Fruit fly (Drosophila melanogaster) whole organism, embryonic: ENCODE results near the gene CG9498.
A peak's percentile ranks its signal among the peaks of the same experiment; 100 is the strongest.

Source experiments
- Asciz ChIP-seq: fragments of 200-800 bp; sonication (Bioruptor generic); optimal IDR thresholded peaks from 2 replicates; lab custom pipeline; 2017; ENCODE audit warnings: missing biosample characterization, mild to moderate bottlenecking, missing genetic modification characterization, missing genetic modification reagents
- C15 ChIP-seq: fragments of 200-800 bp; sonication (Bioruptor generic); IDR thresholded peaks from 3 replicates; pipeline ENCODE4 v1.3.6; 2022; ENCODE audit warnings: missing biosample characterization, missing genetic modification characterization
- CG10274 ChIP-seq: fragments of 200-800 bp; sonication (Bioruptor generic); optimal IDR thresholded peaks from 3 replicates; lab custom pipeline; 2017; ENCODE audit warnings: missing biosample characterization, mild to moderate bottlenecking, missing genetic modification characterization
- CG10543 ChIP-seq: fragments of 200-800 bp; sonication (Bioruptor generic); optimal IDR thresholded peaks from 3 replicates; lab custom pipeline; 2017; ENCODE audit warnings: missing biosample characterization, mild to moderate bottlenecking, missing genetic modification characterization, moderate library complexity
- CG11560 ChIP-seq: fragments of 200-800 bp; sonication (Bioruptor generic); IDR thresholded peaks from 3 replicates; pipeline ENCODE4 v1.3.6; 2022; ENCODE audit warnings: missing biosample characterization, missing genetic modification characterization
- CG11695 ChIP-seq: fragments of 200-800 bp; sonication (Bioruptor generic); IDR thresholded peaks from 3 replicates; pipeline ENCODE4 v1.3.6; 2022; ENCODE audit warnings: missing biosample characterization, missing genetic modification characterization
- CG13296 ChIP-seq: fragments of 200-800 bp; sonication (Bioruptor generic); optimal IDR thresholded peaks from 3 replicates; lab custom pipeline; 2018; ENCODE audit warnings: missing biosample characterization, mild to moderate bottlenecking, missing genetic modification characterization
- CG13775 ChIP-seq: fragments of 200-800 bp; sonication (Bioruptor generic); optimal IDR thresholded peaks from 3 replicates; lab custom pipeline; 2017; ENCODE audit warnings: missing biosample characterization, mild to moderate bottlenecking, missing genetic modification characterization
- CG14710 ChIP-seq: fragments of 200-800 bp; sonication (Bioruptor generic); optimal IDR thresholded peaks from 3 replicates; lab custom pipeline; 2019; ENCODE audit warnings: missing biosample characterization, mild to moderate bottlenecking, missing genetic modification characterization, moderate library complexity
- CG15073 ChIP-seq: fragments of 200-800 bp; sonication (Bioruptor generic); optimal IDR thresholded peaks from 2 replicates; lab custom pipeline; 2016; ENCODE audit warnings: missing biosample characterization, missing genetic modification characterization
- CG15514 ChIP-seq: fragments of 200-800 bp; sonication (Bioruptor generic); optimal IDR thresholded peaks from 3 replicates; lab custom pipeline; 2017; ENCODE audit warnings: missing biosample characterization, missing genetic modification characterization, mild to moderate bottlenecking, moderate library complexity, missing genetic modification reagents
- CG1647 ChIP-seq: fragments of 200-800 bp; sonication (Bioruptor generic); optimal IDR thresholded peaks from 3 replicates; lab custom pipeline; 2016; ENCODE audit warnings: missing biosample characterization, missing genetic modification characterization
- CG17829 ChIP-seq: fragments of 200-800 bp; optimal IDR thresholded peaks from 2 replicates; lab custom pipeline; 2019; ENCODE audit warnings: missing biosample characterization, mild to moderate bottlenecking, missing genetic modification characterization, moderate library complexity
- CG18619 ChIP-seq: fragments of 200-800 bp; sonication (Bioruptor generic); optimal IDR thresholded peaks from 3 replicates; lab custom pipeline; 2017; ENCODE audit warnings: missing biosample characterization, mild to moderate bottlenecking, missing genetic modification characterization
- CG31365 ChIP-seq: fragments of 200-800 bp; sonication (Bioruptor generic); optimal IDR thresholded peaks from 2 replicates; lab custom pipeline; 2018; ENCODE audit warnings: missing biosample characterization, mild to moderate bottlenecking, missing genetic modification characterization
- CG43689 ChIP-seq: fragments of 200-800 bp; sonication (Bioruptor generic); IDR thresholded peaks from 2 replicates; pipeline ENCODE4 v1.3.6; 2022; ENCODE audit warnings: missing biosample characterization, missing genetic modification characterization
- CG4854 ChIP-seq: fragments of 200-800 bp; sonication (Bioruptor generic); optimal IDR thresholded peaks from 2 replicates; lab custom pipeline; 2016; ENCODE audit warnings: missing biosample characterization, missing genetic modification characterization, inconsistent platforms
- CG5953 ChIP-seq: fragments of 200-800 bp; sonication (Bioruptor generic); IDR thresholded peaks from 2 replicates; pipeline ENCODE4 v1.3.6; 2022; ENCODE audit warnings: missing biosample characterization, missing genetic modification characterization
- CG6175 ChIP-seq: fragments of 200-800 bp; sonication (Bioruptor generic); IDR thresholded peaks from 3 replicates; pipeline ENCODE4 v1.3.6; 2022; ENCODE audit warnings: missing biosample characterization, missing genetic modification characterization
- CG6272 ChIP-seq: fragments of 200-800 bp; sonication (Bioruptor generic); IDR thresholded peaks from 2 replicates; pipeline ENCODE4 v1.3.6; 2022; ENCODE audit warnings: missing biosample characterization, missing genetic modification characterization
- CG8765 ChIP-seq: fragments of 200-800 bp; sonication (Bioruptor generic); IDR thresholded peaks from 2 replicates; pipeline ENCODE4 v1.3.6; 2022; ENCODE audit warnings: missing biosample characterization, missing genetic modification characterization
- Dll ChIP-seq: fragments of 200-800 bp; sonication (Bioruptor generic); IDR thresholded peaks from 4 replicates; pipeline ENCODE4 v1.3.6; 2022; ENCODE audit warnings: missing biosample characterization, missing genetic modification characterization; ENCODE audit not compliant: partially characterized antibody
- Kr ChIP-seq: fragments of 200-800 bp; sonication (Bioruptor generic); optimal IDR thresholded peaks from 2 replicates; lab custom pipeline; 2017; ENCODE audit warnings: missing biosample characterization, mild to moderate bottlenecking, missing genetic modification characterization
- Mes4 ChIP-seq: fragments of 200-800 bp; sonication (Bioruptor generic); optimal IDR thresholded peaks from 2 replicates; lab custom pipeline; 2016; ENCODE audit warnings: missing biosample characterization, missing genetic modification characterization
- NC2α ChIP-seq: fragments of 200-800 bp; sonication (Bioruptor generic); optimal IDR thresholded peaks from 2 replicates; lab custom pipeline; 2016; ENCODE audit warnings: missing biosample characterization, missing genetic modification characterization
- Sox102F ChIP-seq: fragments of 200-800 bp; sonication (Bioruptor generic); optimal IDR thresholded peaks from 2 replicates; lab custom pipeline; 2018; ENCODE audit warnings: missing biosample characterization, mild to moderate bottlenecking, missing genetic modification characterization, moderate library complexity
- Xbp1 ChIP-seq: fragments of 200-800 bp; sonication (Bioruptor generic); optimal IDR thresholded peaks from 3 replicates; lab custom pipeline; 2016; ENCODE audit warnings: missing biosample characterization, mild to moderate bottlenecking, missing genetic modification characterization
- bcd ChIP-seq: fragments of 200-800 bp; sonication (Bioruptor generic); optimal IDR thresholded peaks from 2 replicates; lab custom pipeline; 2017; ENCODE audit warnings: missing biosample characterization, mild to moderate bottlenecking, missing genetic modification characterization
- bigmax ChIP-seq: fragments of 200-800 bp; sonication (Bioruptor generic); optimal IDR thresholded peaks from 2 replicates; lab custom pipeline; 2018; ENCODE audit warnings: missing biosample characterization, mild to moderate bottlenecking, missing genetic modification characterization
- btn ChIP-seq: fragments of 200-800 bp; sonication (Bioruptor generic); optimal IDR thresholded peaks from 2 replicates; lab custom pipeline; 2016; ENCODE audit warnings: missing biosample characterization, missing genetic modification characterization
- cato ChIP-seq: fragments of 200-800 bp; sonication (Bioruptor generic); optimal IDR thresholded peaks from 2 replicates; lab custom pipeline; 2016; ENCODE audit warnings: missing biosample characterization, missing genetic modification characterization, borderline replicate concordance
- chinmo ChIP-seq: fragments of 200-800 bp; sonication (Bioruptor generic); IDR thresholded peaks from 4 replicates; pipeline ENCODE4 v1.3.6; 2022; ENCODE audit warnings: missing biosample characterization, missing genetic modification characterization; ENCODE audit not compliant: partially characterized antibody
- ci ChIP-seq: fragments of 200-800 bp; sonication (Bioruptor generic); IDR thresholded peaks from 3 replicates; pipeline ENCODE4 v1.3.6; 2022; ENCODE audit warnings: missing biosample characterization, missing genetic modification characterization
- dati ChIP-seq: fragments of 200-800 bp; sonication (Bioruptor generic); IDR thresholded peaks from 2 replicates; pipeline ENCODE4 v1.3.6; 2022; ENCODE audit warnings: missing biosample characterization, missing genetic modification characterization
- dimm ChIP-seq: fragments of 200-800 bp; sonication (Bioruptor generic); IDR thresholded peaks from 2 replicates; pipeline ENCODE4 v1.3.6; 2022; ENCODE audit warnings: missing biosample characterization, missing genetic modification characterization
- en ChIP-seq: fragments of 200-800 bp; sonication (Bioruptor generic); optimal IDR thresholded peaks from 2 replicates; lab custom pipeline; 2016; ENCODE audit warnings: missing biosample characterization, missing genetic modification characterization
- fd3F ChIP-seq: fragments of 200-800 bp; sonication (Bioruptor generic); optimal IDR thresholded peaks from 2 replicates; lab custom pipeline; 2018; ENCODE audit warnings: missing biosample characterization, mild to moderate bottlenecking, missing genetic modification characterization, moderate library complexity
- hkb ChIP-seq, 2 experiments: fragments of 200-800 bp in 1 of 2; fragments of >200 bp in 1 of 2; sonication (Bioruptor generic) in 1 of 2; IDR thresholded peaks in 1 of 2; optimal IDR thresholded peaks in 1 of 2; 2 replicates each; pipeline versions ENCODE4 v1.3.6 to Lab custom; 2017 to 2022; ENCODE audit warnings: missing biosample characterization in 1 of 2, missing genetic modification characterization in 1 of 2
- hth ChIP-seq: fragments of >200 bp; optimal IDR thresholded peaks from 2 replicates; lab custom pipeline; 2017; ENCODE audit warnings: inconsistent platforms
- inv ChIP-seq: fragments of 200-800 bp; sonication (Bioruptor generic); IDR thresholded peaks from 2 replicates; pipeline ENCODE4 v1.3.6; 2022; ENCODE audit warnings: missing biosample characterization, missing genetic modification characterization; ENCODE audit not compliant: partially characterized antibody
- lab ChIP-seq: fragments of 200-800 bp; sonication (Bioruptor generic); optimal IDR thresholded peaks from 3 replicates; lab custom pipeline; 2017; ENCODE audit warnings: missing biosample characterization, missing genetic modification characterization, mild to moderate bottlenecking, moderate library complexity, missing genetic modification reagents
- pita ChIP-seq: fragments of 200-800 bp; sonication (Bioruptor generic); optimal IDR thresholded peaks from 2 replicates; lab custom pipeline; 2017; ENCODE audit warnings: missing biosample characterization, mild to moderate bottlenecking, missing genetic modification characterization
- row ChIP-seq: fragments of 200-800 bp; sonication (Bioruptor generic); IDR thresholded peaks from 3 replicates; pipeline ENCODE4 v1.3.6; 2022; ENCODE audit warnings: missing biosample characterization, missing genetic modification characterization
- schlank ChIP-seq: fragments of 200-800 bp; sonication (Bioruptor generic); optimal IDR thresholded peaks from 2 replicates; lab custom pipeline; 2018; ENCODE audit warnings: missing biosample characterization, mild to moderate bottlenecking, missing genetic modification characterization
- stc ChIP-seq: fragments of 200-800 bp; sonication (Bioruptor generic); IDR thresholded peaks from 2 replicates; pipeline ENCODE4 v1.3.6; 2022; ENCODE audit warnings: missing biosample characterization, missing genetic modification characterization
- tap ChIP-seq: fragments of 200-800 bp; optimal IDR thresholded peaks from 3 replicates; lab custom pipeline; 2019; ENCODE audit warnings: missing biosample characterization, mild to moderate bottlenecking, missing genetic modification characterization, moderate library complexity
- ttk ChIP-seq: fragments of 200-800 bp; sonication (Bioruptor generic); IDR thresholded peaks from 2 replicates; pipeline ENCODE4 v2.1.2; 2022; ENCODE audit warnings: missing biosample characterization, missing genetic modification characterization
- tx ChIP-seq: fragments of 200-800 bp; sonication (Bioruptor generic); optimal IDR thresholded peaks from 2 replicates; lab custom pipeline; 2016; ENCODE audit warnings: missing biosample characterization, missing genetic modification characterization

CG9498 gene

dm6 chr2L:6339010-6339897 is 11.6 kb downstream of the CG9498 start (continued):
- TF ChIP-seq CG10543: peak; percentile 33
- TF ChIP-seq Kr (GFP tag; lab: Kevin White, UChicago): no peak
- TF ChIP-seq btn (GFP tag; lab: Kevin White, UChicago): no peak
- TF ChIP-seq CG14710 (tag; lab: Kevin White, UChicago): no peak
- no peak for TF ChIP-seq fd3F (GFP tag; lab: Kevin White, UChicago)
- TF ChIP-seq lab (GFP tag; lab: Kevin White, UChicago): peak; percentile 49
- TF ChIP-seq CG10274 (GFP tag; lab: Kevin White, UChicago): no peak
- TF ChIP-seq chinmo (GFP tag; lab: Robert Waterston, UW): peak; percentile 93
- TF ChIP-seq CG6175: no peak
- TF ChIP-seq cato: no peak
- no peak for TF ChIP-seq CG15073 (GFP tag; lab: Kevin White, UChicago)
- TF ChIP-seq CG31365 (tag; lab: Kevin White, UChicago): no peak
- peak; percentile 9 for TF ChIP-seq CG18619 (GFP tag; lab: Kevin White, UChicago)
- TF ChIP-seq Xbp1 (GFP tag; lab: Kevin White, UChicago): peak; percentile 43
- TF ChIP-seq tap (tag; lab: Kevin White, UChicago): peak; percentile 20
- no peak for TF ChIP-seq CG6272 (GFP tag; lab: Robert Waterston, UW)
- peak; percentile 4 for TF ChIP-seq bcd (GFP tag; lab: Kevin White, UChicago)
- TF ChIP-seq ttk: no peak
- peak; percentile 43 for TF ChIP-seq Mes4 (GFP tag; lab: Kevin White, UChicago)
- no peak; the same call in 1 of the 2 replicates for TF ChIP-seq CG5953
- TF ChIP-seq Dll: 0 out of 4 replicates have a peak, but pooled peaks have one; percentile 29
- no peak for TF ChIP-seq bigmax (GFP tag; lab: Kevin White, UChicago)
- no peak for TF ChIP-seq CG11695
- TF ChIP-seq hth: no peak
- TF ChIP-seq CG1647 (GFP tag; lab: Kevin White, UChicago): no peak
- TF ChIP-seq CG15514 (GFP tag; lab: Kevin White, UChicago): no peak
- TF ChIP-seq dati (GFP tag; lab: Robert Waterston, UW): 0 out of 2 replicates have a peak, but pooled peaks have one; percentile 41
- TF ChIP-seq NC2α (GFP tag; lab: Kevin White, UChicago): no peak
- 0 out of 2 replicates have a peak, but pooled peaks have one; percentile 8 for TF ChIP-seq inv
- TF ChIP-seq C15 (GFP tag; lab: Robert Waterston, UW): no peak
- peak; percentile 28 for TF ChIP-seq Asciz
- TF ChIP-seq row: peak; percentile 73
- TF ChIP-seq Sox102F: no peak
- no peak; the same call in 1 of the 2 replicates for TF ChIP-seq CG43689 (GFP tag; lab: Robert Waterston, UW)
- TF ChIP-seq hkb (optimal IDR thresholded peaks at IDR 0.05; lab: Kevin White, UChicago): no peak
- peak; percentile 28 for TF ChIP-seq hkb (GFP tag; IDR thresholded peaks at IDR 0.05; lab: Robert Waterston, UW)
- TF ChIP-seq CG8765 (GFP tag; lab: Robert Waterston, UW): no peak
- no peak for TF ChIP-seq en
- peak; percentile 44 for TF ChIP-seq tx (GFP tag; lab: Kevin White, UChicago)
- TF ChIP-seq schlank (tag; lab: Kevin White, UChicago): peak; percentile 42
- no peak for TF ChIP-seq stc (GFP tag; lab: Robert Waterston, UW)
- no peak for TF ChIP-seq CG4854
- TF ChIP-seq pita (GFP tag; lab: Kevin White, UChicago): no peak
- TF ChIP-seq dimm (GFP tag; lab: Robert Waterston, UW): no peak
- 0 out of 3 replicates have a peak, but pooled peaks have one; percentile 34 for TF ChIP-seq ci (GFP tag; lab: Robert Waterston, UW)
- no peak for TF ChIP-seq CG13775
- TF ChIP-seq CG13296 (GFP tag; lab: Kevin White, UChicago): peak; percentile 22
- no peak for TF ChIP-seq CG11560
- peak; percentile 7 for TF ChIP-seq CG17829
